Worm (Caenorhabditis elegans) whole organism, dauer: Measurements from ENCODE around the gene Y75B12A.2.

Experiments
- unc-62 ChIP-seq: sonication (generic microtip); optimal IDR thresholded peaks from 2 replicates; lab custom pipeline; 2017; ENCODE audit warnings: missing biosample characterization, missing genetic modification reagents, missing genetic modification characterization

Gene Y75B12A.2

ce11 chrV:15132423-15132822 lies 23.1 kb downstream of the Y75B12A.2 start, which contains the start of gene str-171:
Gene str-171 (minus strand): TSS chrV:15132523.
- no peak for TF ChIP-seq unc-62 (GFP tag; lab: Kevin White, UChicago)

ce11 chrV:15133812-15134211 lies 24.5 kb downstream of the Y75B12A.2 start:
- no peak for TF ChIP-seq unc-62 (GFP tag; lab: Kevin White, UChicago)

ce11 chrV:15136772-15137171 lies 27.4 kb downstream of the Y75B12A.2 start, which contains the start of gene aipl-1:
Gene aipl-1 (minus strand): TSS chrV:15136801.
- TF ChIP-seq unc-62 (GFP tag; lab: Kevin White, UChicago), result no peak

ce11 chrV:15139811-15140210 lies 30.5 kb downstream of the Y75B12A.2 start:
- TF ChIP-seq unc-62 (GFP tag; lab: Kevin White, UChicago), result no peak

ce11 chrV:15140247-15140646 lies 30.9 kb downstream of the Y75B12A.2 start, which contains the start of gene K08F9.3:
Gene K08F9.3 (plus strand): TSS chrV:15140547.
- TF ChIP-seq unc-62 (GFP tag; lab: Kevin White, UChicago), result no peak

ce11 chrV:15143285-15143684 lies 33.9 kb downstream of the Y75B12A.2 start, which contains the start of gene K08F9.1:
Gene K08F9.1 (minus strand): TSS chrV:15143385.
- no peak for TF ChIP-seq unc-62 (GFP tag; lab: Kevin White, UChicago)

- no peak for TF ChIP-seq unc-62 (GFP tag; lab: Kevin White, UChicago)
These were observed 34.4 kb downstream of the Y75B12A.2 start, which contains the start of gene K08F9.4 for ce11 chrV:15143798-15144197. Gene K08F9.4 (plus strand): TSS chrV:15144019.

- no peak for TF ChIP-seq unc-62 (GFP tag; lab: Kevin White, UChicago)
These were observed 38.4 kb downstream of the Y75B12A.2 start, which contains the start of gene T09F5.20 for ce11 chrV:15147776-15148175. Gene T09F5.20 (minus strand): TSS chrV:15147876.

ce11 chrV:15148800-15149199 lies 39.4 kb downstream of the Y75B12A.2 start, which contains the start of gene T09F5.1:
Gene T09F5.1 (plus strand): TSS chrV:15149100.
- TF ChIP-seq unc-62 (GFP tag; lab: Kevin White, UChicago), result no peak

- no peak for TF ChIP-seq unc-62 (GFP tag; lab: Kevin White, UChicago)
These were observed 40.8 kb downstream of the Y75B12A.2 start for ce11 chrV:15150176-15150575.

- TF ChIP-seq unc-62 (GFP tag; lab: Kevin White, UChicago), result no peak
These were observed 41.3 kb downstream of the Y75B12A.2 start, which contains the start of gene T09F5.2 for ce11 chrV:15150661-15151060. Gene T09F5.2 (plus strand): TSS chrV:15150961.

ce11 chrV:15152010-15152409 lies 42.6 kb downstream of the Y75B12A.2 start:
- TF ChIP-seq unc-62 (GFP tag; lab: Kevin White, UChicago), result no peak

ce11 chrV:15153277-15153676 lies 43.9 kb downstream of the Y75B12A.2 start, which contains the start of gene srh-55:
Gene srh-55 (plus strand): TSS chrV:15153577.
- TF ChIP-seq unc-62 (GFP tag; lab: Kevin White, UChicago), result no peak

- TF ChIP-seq unc-62 (GFP tag; lab: Kevin White, UChicago), result no peak
These were observed 47.1 kb downstream of the Y75B12A.2 start for ce11 chrV:15156504-15156903.

ce11 chrV:15158691-15159090 lies 49.3 kb downstream of the Y75B12A.2 start, which contains the start of gene str-45:
Gene str-45 (plus strand): TSS chrV:15158991.
- no peak for TF ChIP-seq unc-62 (GFP tag; lab: Kevin White, UChicago)
